Fruit fly (Drosophila melanogaster) whole organism, embryonic: ENCODE measurements around the gene PNKP.

Experiments used
- Asciz ChIP-seq: fragments of 200-800 bp; sonication (Bioruptor generic); optimal IDR thresholded peaks from 2 replicates; lab custom pipeline; 2017; ENCODE audit warnings: missing biosample characterization, mild to moderate bottlenecking, missing genetic modification characterization, missing genetic modification reagents
- CG11398 ChIP-seq: fragments of 200-800 bp; sonication (Bioruptor generic); optimal IDR thresholded peaks from 2 replicates; lab custom pipeline; 2016; ENCODE audit warnings: missing biosample characterization, missing genetic modification characterization
- CG12071 ChIP-seq: fragments of 200-800 bp; sonication (Bioruptor generic); optimal IDR thresholded peaks from 3 replicates; lab custom pipeline; 2018; ENCODE audit warnings: missing biosample characterization, mild to moderate bottlenecking, missing genetic modification characterization
- CG14860 ChIP-seq: fragments of 200-800 bp; sonication (Bioruptor generic); IDR thresholded peaks from 3 replicates; pipeline ENCODE4 v1.3.6; 2022; ENCODE audit warnings: missing biosample characterization, missing genetic modification characterization; ENCODE audit not compliant: partially characterized antibody
- CG15601 ChIP-seq: fragments of 200-800 bp; sonication (Bioruptor generic); optimal IDR thresholded peaks from 3 replicates; lab custom pipeline; 2019; ENCODE audit warnings: missing biosample characterization, mild to moderate bottlenecking, missing genetic modification characterization, moderate library complexity
- CG16813 ChIP-seq: fragments of 200-800 bp; sonication (Bioruptor generic); IDR thresholded peaks from 3 replicates; pipeline ENCODE4 v1.3.6; 2022; ENCODE audit warnings: missing biosample characterization, missing genetic modification characterization; ENCODE audit not compliant: partially characterized antibody
- CG18599 ChIP-seq: fragments of 200-800 bp; sonication (Bioruptor generic); optimal IDR thresholded peaks from 3 replicates; lab custom pipeline; 2017; ENCODE audit warnings: missing biosample characterization, missing genetic modification characterization, mild to moderate bottlenecking, moderate library complexity, missing genetic modification reagents
- CG31365 ChIP-seq: fragments of 200-800 bp; sonication (Bioruptor generic); optimal IDR thresholded peaks from 2 replicates; lab custom pipeline; 2018; ENCODE audit warnings: missing biosample characterization, mild to moderate bottlenecking, missing genetic modification characterization
- CG32767 ChIP-seq: fragments of 200-800 bp; sonication (Bioruptor generic); IDR thresholded peaks from 2 replicates; pipeline ENCODE4 v1.3.6; 2022; ENCODE audit warnings: missing biosample characterization, missing genetic modification characterization
- CG33557 ChIP-seq: fragments of 200-800 bp; sonication (Bioruptor generic); optimal IDR thresholded peaks from 2 replicates; lab custom pipeline; 2019; ENCODE audit warnings: missing biosample characterization, mild to moderate bottlenecking, missing genetic modification characterization, moderate library complexity
- CG3407 ChIP-seq: fragments of 200-800 bp; sonication (Bioruptor generic); optimal IDR thresholded peaks from 2 replicates; lab custom pipeline; 2018; ENCODE audit warnings: missing biosample characterization, mild to moderate bottlenecking, missing genetic modification characterization
- CG34224 ChIP-seq: fragments of 200-800 bp; sonication (Bioruptor generic); IDR thresholded peaks from 3 replicates; pipeline ENCODE4 v1.3.6; 2022; ENCODE audit warnings: missing biosample characterization, missing genetic modification characterization; ENCODE audit not compliant: partially characterized antibody
- CG4360 ChIP-seq: fragments of 200-800 bp; sonication (Bioruptor generic); IDR thresholded peaks from 2 replicates; pipeline ENCODE4 v1.3.6; 2022; ENCODE audit warnings: missing biosample characterization, missing genetic modification characterization
- CG4424 ChIP-seq: fragments of 200-800 bp; sonication (Bioruptor generic); optimal IDR thresholded peaks from 3 replicates; lab custom pipeline; 2016; ENCODE audit warnings: missing biosample characterization, missing genetic modification characterization
- CG6683 ChIP-seq: fragments of 200-800 bp; sonication (Bioruptor generic); optimal IDR thresholded peaks from 2 replicates; lab custom pipeline; 2017; ENCODE audit warnings: missing biosample characterization, mild to moderate bottlenecking, missing genetic modification characterization, missing genetic modification reagents
- CG7372 ChIP-seq: fragments of 200-800 bp; sonication (Bioruptor generic); IDR thresholded peaks from 2 replicates; pipeline ENCODE4 v1.3.6; 2022; ENCODE audit warnings: missing biosample characterization, missing genetic modification characterization
- CG7556 ChIP-seq: fragments of 200-800 bp; sonication (Bioruptor generic); optimal IDR thresholded peaks from 2 replicates; lab custom pipeline; 2017; ENCODE audit warnings: missing biosample characterization, mild to moderate bottlenecking, missing genetic modification characterization
- E2f2 ChIP-seq: fragments of 200-800 bp; sonication (Bioruptor generic); IDR thresholded peaks from 2 replicates; pipeline ENCODE4 v1.3.6; 2022; ENCODE audit warnings: missing biosample characterization, missing genetic modification characterization
- Eip74EF ChIP-seq, 2 experiments: fragments of 200-800 bp in 1 of 2; fragments of >200 bp in 1 of 2; sonication (Bioruptor generic) in 1 of 2; optimal IDR thresholded peaks; 2 replicates each; lab custom pipeline; 2017 to 2019; ENCODE audit warnings: missing biosample characterization in 2 of 2, missing genetic modification characterization in 2 of 2, mild to moderate bottlenecking in 1 of 2, moderate library complexity in 1 of 2
- Ets65A ChIP-seq: fragments of 200-800 bp; sonication (Bioruptor generic); peaks from one replicate; lab custom pipeline; 2016; ENCODE audit warnings: missing biosample characterization, missing genetic modification characterization
- Gug ChIP-seq: fragments of 200-800 bp; sonication (Bioruptor generic); IDR thresholded peaks from 4 replicates; pipeline ENCODE4 v1.3.6; 2022; ENCODE audit warnings: missing biosample characterization, missing genetic modification characterization
- HHEX ChIP-seq: fragments of 200-800 bp; sonication (Bioruptor generic); optimal IDR thresholded peaks from 3 replicates; lab custom pipeline; 2017; ENCODE audit warnings: missing biosample characterization, mild to moderate bottlenecking, missing genetic modification characterization, missing genetic modification reagents
- Lpt ChIP-seq: fragments of >200 bp; optimal IDR thresholded peaks from 2 replicates; lab custom pipeline; 2018; ENCODE audit warnings: missing biosample characterization, missing genetic modification characterization
- Med ChIP-seq: fragments of 200-800 bp; sonication (Bioruptor generic); peaks from one replicate; lab custom pipeline; 2016; ENCODE audit warnings: missing biosample characterization, missing genetic modification characterization, mild to moderate bottlenecking, inconsistent platforms, moderate library complexity
- NFAT ChIP-seq: fragments of 200-800 bp; sonication (Bioruptor generic); IDR thresholded peaks from 2 replicates; pipeline ENCODE4 v1.3.6; 2022; ENCODE audit warnings: missing biosample characterization, missing genetic modification characterization
- Scr ChIP-seq: fragments of 200-800 bp; sonication (Bioruptor generic); IDR thresholded peaks from 2 replicates; pipeline ENCODE4 v1.3.6; 2022; ENCODE audit warnings: missing biosample characterization, missing genetic modification characterization; ENCODE audit not compliant: partially characterized antibody
- Sox102F ChIP-seq: fragments of 200-800 bp; sonication (Bioruptor generic); optimal IDR thresholded peaks from 2 replicates; lab custom pipeline; 2018; ENCODE audit warnings: missing biosample characterization, mild to moderate bottlenecking, missing genetic modification characterization, moderate library complexity
- Stat92E ChIP-seq, 3 experiments: fragments of >200 bp in 2 of 3; fragments of 200-800 bp in 1 of 3; sonication (Bioruptor generic) in 1 of 3; optimal IDR thresholded peaks; 2 replicates each; lab custom pipeline; 2017 to 2019; ENCODE audit warnings: missing biosample characterization in 3 of 3, missing genetic modification characterization in 3 of 3, mild to moderate bottlenecking in 1 of 3, moderate library complexity in 1 of 3
- bab2 ChIP-seq: fragments of 200-800 bp; sonication (Bioruptor generic); optimal IDR thresholded peaks from 2 replicates; lab custom pipeline; 2016; ENCODE audit warnings: missing biosample characterization, missing genetic modification characterization
- bbx ChIP-seq: fragments of 200-800 bp; sonication (Bioruptor generic); IDR thresholded peaks from 2 replicates; pipeline ENCODE4 v1.3.6; 2022; ENCODE audit warnings: missing biosample characterization, missing genetic modification characterization; ENCODE audit not compliant: partially characterized antibody
- ci ChIP-seq: fragments of 200-800 bp; sonication (Bioruptor generic); IDR thresholded peaks from 3 replicates; pipeline ENCODE4 v1.3.6; 2022; ENCODE audit warnings: missing biosample characterization, missing genetic modification characterization
- crol ChIP-seq: fragments of 200-800 bp; sonication (Bioruptor generic); IDR thresholded peaks from 2 replicates; pipeline ENCODE4 v1.3.6; 2022; ENCODE audit warnings: missing biosample characterization, missing genetic modification characterization
- dimm ChIP-seq: fragments of 200-800 bp; sonication (Bioruptor generic); IDR thresholded peaks from 2 replicates; pipeline ENCODE4 v1.3.6; 2022; ENCODE audit warnings: missing biosample characterization, missing genetic modification characterization
- emc ChIP-seq: fragments of 200-800 bp; sonication (Bioruptor generic); optimal IDR thresholded peaks from 2 replicates; lab custom pipeline; 2016; ENCODE audit warnings: missing biosample characterization, missing genetic modification characterization
- gcm2 ChIP-seq: fragments of 200-800 bp; sonication (Bioruptor generic); optimal IDR thresholded peaks from 2 replicates; lab custom pipeline; 2016; ENCODE audit warnings: missing biosample characterization, missing genetic modification characterization
- hkb ChIP-seq, 2 experiments: fragments of 200-800 bp in 1 of 2; fragments of >200 bp in 1 of 2; sonication (Bioruptor generic) in 1 of 2; IDR thresholded peaks in 1 of 2; optimal IDR thresholded peaks in 1 of 2; 2 replicates each; pipeline versions ENCODE4 v1.3.6 to Lab custom; 2017 to 2022; ENCODE audit warnings: missing biosample characterization in 1 of 2, missing genetic modification characterization in 1 of 2
- kah ChIP-seq: fragments of 200-800 bp; sonication (Bioruptor generic); optimal IDR thresholded peaks from 2 replicates; lab custom pipeline; 2018; ENCODE audit warnings: missing biosample characterization, mild to moderate bottlenecking, missing genetic modification characterization
- knrl ChIP-seq: fragments of 200-800 bp; sonication (Bioruptor generic); IDR thresholded peaks from 3 replicates; pipeline ENCODE4 v1.3.6; 2022; ENCODE audit warnings: missing biosample characterization, missing genetic modification characterization; ENCODE audit not compliant: partially characterized antibody
- lbe ChIP-seq: fragments of 200-800 bp; sonication (Bioruptor generic); optimal IDR thresholded peaks from 2 replicates; lab custom pipeline; 2016; ENCODE audit warnings: missing biosample characterization, mild to moderate bottlenecking, missing genetic modification characterization
- nau ChIP-seq: fragments of 200-800 bp; sonication (Bioruptor generic); optimal IDR thresholded peaks from 3 replicates; lab custom pipeline; 2017; ENCODE audit warnings: missing biosample characterization, mild to moderate bottlenecking, missing genetic modification characterization, missing genetic modification reagents
- onecut ChIP-seq: fragments of 200-800 bp; sonication (Bioruptor generic); IDR thresholded peaks from 2 replicates; pipeline ENCODE4 v1.3.6; 2022; ENCODE audit warnings: missing biosample characterization, missing genetic modification characterization
- pan ChIP-seq, 4 experiments: fragments of >200 bp in 3 of 4; fragments of 200-800 bp in 1 of 4; sonication (Bioruptor generic) in 1 of 4; optimal IDR thresholded peaks in 3 of 4; IDR thresholded peaks in 1 of 4; 2 replicates each; pipeline versions ENCODE4 v1.3.6 to Lab custom; 2017 to 2022; ENCODE audit warnings: missing biosample characterization in 2 of 4, missing genetic modification characterization in 2 of 4, mixed read lengths in 1 of 4
- sens ChIP-seq: fragments of 200-800 bp; sonication (Bioruptor generic); peaks from one replicate; lab custom pipeline; 2016; ENCODE audit warnings: missing biosample characterization, missing genetic modification characterization
- sug ChIP-seq: fragments of 200-800 bp; optimal IDR thresholded peaks from 2 replicates; lab custom pipeline; 2019; ENCODE audit warnings: missing biosample characterization, mild to moderate bottlenecking, missing genetic modification characterization, moderate library complexity
- unc-4 ChIP-seq: fragments of 200-800 bp; sonication (Bioruptor generic); IDR thresholded peaks from 2 replicates; pipeline ENCODE4 v1.3.6; 2022; ENCODE audit warnings: missing biosample characterization, missing genetic modification characterization; ENCODE audit not compliant: partially characterized antibody

PNKP gene

DNA sequence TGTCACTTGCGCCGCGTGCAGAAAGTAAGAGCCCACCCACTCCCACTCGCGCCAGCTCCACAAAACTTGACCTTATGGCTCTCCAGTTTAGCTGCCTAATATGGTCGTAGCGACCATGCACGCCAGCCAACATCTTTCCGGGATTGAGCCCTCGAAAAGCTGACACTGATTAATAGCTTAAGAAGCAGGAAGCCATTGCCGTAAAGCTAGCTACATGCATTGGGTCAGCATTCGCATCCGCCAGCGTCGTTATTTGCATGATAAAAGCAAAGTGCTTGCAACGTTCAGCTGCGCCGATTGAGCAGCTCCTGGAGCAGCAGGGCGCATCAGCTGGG, 36.4 kb downstream of the PNKP start:
- TF ChIP-seq emc (GFP tag; lab: Kevin White, UChicago) (no peak), Ets65A (GFP tag; lab: Kevin White, UChicago) (peak; percentile 90)
- TF ChIP-seq, all 482 proteins: peak for 1

- TF ChIP-seq Stat92E (GFP tag; optimal IDR thresholded peaks at IDR 0.05; lab: Kevin White, UChicago) (peak in 1 of 3 experiments; percentile 59), Sox102F (GFP tag; lab: Kevin White, UChicago) (no peak), CG14860 (GFP tag; lab: Robert Waterston, UW) (peak; percentile 16; the same call in 1 of the 3 replicates), Gug (GFP tag; lab: Robert Waterston, UW) (no peak), CG18599 (GFP tag; lab: Kevin White, UChicago) (no peak), dimm (GFP tag; lab: Robert Waterston, UW) (no peak), CG7372 (GFP tag; lab: Robert Waterston, UW) (no peak), CG3407 (GFP tag; lab: Kevin White, UChicago) (peak; percentile 3), Asciz (GFP tag; lab: Kevin White, UChicago) (no peak), CG33557 (peak; percentile 8), Eip74EF (GFP tag; optimal IDR thresholded peaks at IDR 0.05; lab: Kevin White, UChicago) (no peak), CG32767 (GFP tag; lab: Robert Waterston, UW) (peak; percentile 9; the same call in 1 of the 2 replicates), Med (GFP tag; lab: Kevin White, UChicago) (peak; percentile 33), gcm2 (no peak), pan (optimal IDR thresholded peaks at IDR 0.05; lab: Kevin White, UChicago) (no peak), pan (GFP tag; optimal IDR thresholded peaks at IDR 0.05 in 1 of 2, IDR thresholded peaks at IDR 0.05 in 1 of 2) (no peak), unc-4 (peak; percentile 15; the same call in 1 of the 2 replicates), hkb (optimal IDR thresholded peaks at IDR 0.05; lab: Kevin White, UChicago) (peak; percentile 22), hkb (GFP tag; IDR thresholded peaks at IDR 0.05; lab: Robert Waterston, UW) (no peak), CG11398 (no peak), bab2 (GFP tag; lab: Kevin White, UChicago) (no peak), CG12071 (GFP tag; lab: Kevin White, UChicago) (no peak), nau (no peak), CG15601 (tag; lab: Kevin White, UChicago) (peak; percentile 5), CG7556 (GFP tag; lab: Kevin White, UChicago) (no peak), CG31365 (tag; lab: Kevin White, UChicago) (no peak), crol (peak; percentile 91), sens (peak; percentile 50), CG6683 (GFP tag; lab: Kevin White, UChicago) (no peak), HHEX (GFP tag; lab: Kevin White, UChicago) (no peak), kah (GFP tag; lab: Kevin White, UChicago) (no peak), knrl (peak; percentile 34; the same call in 1 of the 3 replicates), Lpt (GFP tag; lab: Kevin White, UChicago) (no peak), NFAT (GFP tag; lab: Robert Waterston, UW) (no peak), CG4424 (no peak), lbe (peak; percentile 57), CG34224 (GFP tag; lab: Robert Waterston, UW) (peak; percentile 47; the same call in 2 of the 3 replicates), CG4360 (no peak), CG16813 (peak; percentile 35; the same call in 1 of the 3 replicates), Scr (GFP tag; lab: Robert Waterston, UW) (peak; percentile 19), ci (GFP tag; lab: Robert Waterston, UW) (0 out of 3 replicates have a peak, but pooled peaks have one; percentile 20), sug (tag; lab: Kevin White, UChicago) (no peak), bbx (GFP tag; lab: Robert Waterston, UW) (peak; percentile 62; the same call in 1 of the 2 replicates), onecut (GFP tag; lab: Robert Waterston, UW) (0 out of 2 replicates have a peak, but pooled peaks have one; percentile 5), E2f2 (GFP tag; lab: Robert Waterston, UW) (0 out of 2 replicates have a peak, but pooled peaks have one; percentile 14)
Measured at dm6 chr3R:8306188-8306926, 37.0 kb downstream of the PNKP start.
